Fruit fly (Drosophila melanogaster) whole organism, pupa: ENCODE data around the gene Osi15.

ENCODE experiments used
- CG10348 ChIP-seq: fragments of 200-800 bp; sonication (Bioruptor generic); IDR thresholded peaks from 2 replicates; pipeline ENCODE4 v1.3.6; 2022; ENCODE audit warnings: missing biosample characterization, missing genetic modification characterization
- CG12605 ChIP-seq: fragments of 200-800 bp; sonication (Bioruptor generic); IDR thresholded peaks from 2 replicates; pipeline ENCODE4 v1.3.6; 2022; ENCODE audit warnings: missing biosample characterization, missing genetic modification characterization
- CG13204 ChIP-seq: fragments of 200-800 bp; sonication (Bioruptor generic); optimal IDR thresholded peaks from 2 replicates; lab custom pipeline; 2018; ENCODE audit warnings: missing biosample characterization, mild to moderate bottlenecking, missing genetic modification characterization, moderate library complexity
- CG15710 ChIP-seq: fragments of 200-800 bp; sonication (Bioruptor generic); optimal IDR thresholded peaks from 2 replicates; lab custom pipeline; 2018; ENCODE audit warnings: missing biosample characterization, mild to moderate bottlenecking, missing genetic modification characterization, moderate library complexity
- CG34367 ChIP-seq: fragments of 200-800 bp; sonication (Bioruptor generic); optimal IDR thresholded peaks from 2 replicates; lab custom pipeline; 2018; ENCODE audit warnings: missing biosample characterization, mild to moderate bottlenecking, missing genetic modification characterization
- CG8159 ChIP-seq: fragments of 200-800 bp; sonication (Bioruptor generic); optimal IDR thresholded peaks from 3 replicates; lab custom pipeline; 2018; ENCODE audit warnings: missing biosample characterization, mild to moderate bottlenecking, missing genetic modification characterization, moderate library complexity
- EcR ChIP-seq: fragments of 200-800 bp; sonication (Bioruptor generic); optimal IDR thresholded peaks from 3 replicates; lab custom pipeline; 2019; ENCODE audit warnings: missing biosample characterization, missing genetic modification characterization, mild to moderate bottlenecking, moderate library complexity, missing genetic modification reagents
- Ets98B ChIP-seq: fragments of 200-800 bp; sonication (Bioruptor generic); IDR thresholded peaks from 2 replicates; pipeline ENCODE4 v1.3.6; 2022; ENCODE audit warnings: missing biosample characterization, missing genetic modification characterization
- Pif1A ChIP-seq: fragments of 200-800 bp; sonication (Bioruptor generic); optimal IDR thresholded peaks from 3 replicates; lab custom pipeline; 2016; ENCODE audit warnings: missing biosample characterization, missing genetic modification characterization
- Snoo ChIP-seq: fragments of 200-800 bp; sonication (Bioruptor generic); optimal IDR thresholded peaks from 3 replicates; lab custom pipeline; 2017; ENCODE audit warnings: missing biosample characterization, mild to moderate bottlenecking, missing genetic modification characterization, inconsistent platforms
- fd96Ca ChIP-seq: fragments of 200-800 bp; sonication (Bioruptor generic); IDR thresholded peaks from 3 replicates; pipeline ENCODE4 v1.3.6; 2022; ENCODE audit warnings: missing biosample characterization, missing genetic modification characterization
- gl ChIP-seq: fragments of 200-800 bp; sonication (Bioruptor generic); optimal IDR thresholded peaks from 2 replicates; lab custom pipeline; 2018; ENCODE audit warnings: missing biosample characterization, mild to moderate bottlenecking, missing genetic modification characterization

DNA sequence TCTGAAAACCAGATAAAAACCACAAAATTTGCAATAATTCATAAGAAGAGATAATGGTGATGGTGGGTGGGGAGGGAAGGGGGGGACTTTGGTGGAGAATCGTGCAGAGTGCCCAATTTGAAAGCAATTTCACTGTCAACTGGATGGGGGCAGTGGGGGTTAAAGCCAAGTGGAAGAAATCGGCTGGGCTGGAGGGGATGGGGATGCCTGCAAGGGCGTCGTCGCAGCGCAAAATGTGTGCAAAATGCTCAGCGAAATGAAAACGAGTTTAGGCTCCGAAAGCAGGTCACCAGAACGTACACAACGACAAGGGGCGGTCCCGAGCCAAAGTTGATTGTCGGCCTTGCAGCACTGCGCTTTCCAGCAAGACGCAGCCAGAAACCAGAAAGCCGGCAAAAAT, 48.8 kb upstream of the Osi15 start:
- no peak for TF ChIP-seq Pif1A (GFP tag; lab: Kevin White, UChicago)
- no peak for TF ChIP-seq CG8159 (tag; lab: Kevin White, UChicago)
- peak; percentile 14 for TF ChIP-seq CG13204 (GFP tag; lab: Kevin White, UChicago)
- no peak for TF ChIP-seq Ets98B (GFP tag; lab: Robert Waterston, UW)
- TF ChIP-seq CG15710 (tag; lab: Kevin White, UChicago): no peak
- no peak for TF ChIP-seq gl (tag; lab: Kevin White, UChicago)
- peak; percentile 32 for TF ChIP-seq Snoo (tag; lab: Kevin White, UChicago)
- TF ChIP-seq fd96Ca (GFP tag; lab: Robert Waterston, UW): no peak
- TF ChIP-seq CG34367 (tag; lab: Kevin White, UChicago): no peak
- TF ChIP-seq EcR (GFP tag; lab: Kevin White, UChicago): no peak
- no peak for TF ChIP-seq CG10348
- TF ChIP-seq CG12605 (GFP tag; lab: Robert Waterston, UW): no peak
